Worm (Caenorhabditis elegans) whole organism, young adult: ENCODE results near the gene R02D5.6.

ENCODE experiments used
- B0336.3 ChIP-seq: fragments of 200-800 bp; sonication (Bioruptor generic); IDR thresholded peaks from 2 replicates; pipeline ENCODE4 v1.3.6; 2022; ENCODE audit warnings: missing genetic modification characterization, missing compliant biosample characterization
- D2030.7 ChIP-seq: fragments of 200-800 bp; sonication (Bioruptor generic); IDR thresholded peaks from 2 replicates; pipeline ENCODE4 v1.3.6; 2022; ENCODE audit warnings: missing genetic modification reagents, missing genetic modification characterization, missing compliant biosample characterization
- F37B4.10 ChIP-seq: fragments of 200-800 bp; sonication (Bioruptor generic); IDR thresholded peaks from 2 replicates; pipeline ENCODE4 v1.3.6; 2022; ENCODE audit warnings: missing genetic modification characterization, missing compliant biosample characterization
- F49E8.2 ChIP-seq: sonication (generic microtip); optimal IDR thresholded peaks from 3 replicates; lab custom pipeline; 2017; ENCODE audit warnings: missing genetic modification characterization, mild to moderate bottlenecking, missing compliant biosample characterization, antibody characterized with exemption, moderate library complexity; ENCODE audit not compliant: insufficient read depth
- Y53G8AR.9 ChIP-seq: fragments of 200-800 bp; sonication (Bioruptor generic); conservative IDR thresholded peaks from 2 replicates; pipeline ENCODE4 v1.3.6; 2022; ENCODE audit warnings: missing genetic modification reagents, missing genetic modification characterization, missing compliant biosample characterization
- Y56A3A.18 ChIP-seq: fragments of 200-800 bp; sonication (Bioruptor generic); IDR thresholded peaks from 2 replicates; pipeline ENCODE4 v1.3.6; 2022; ENCODE audit warnings: missing genetic modification reagents, missing genetic modification characterization, missing compliant biosample characterization
- Y79H2A.3 ChIP-seq: fragments of 200-800 bp; sonication (Bioruptor generic); conservative IDR thresholded peaks from 2 replicates; pipeline ENCODE4 v1.3.6; 2022; ENCODE audit warnings: missing genetic modification reagents, missing genetic modification characterization, missing compliant biosample characterization
- ZK185.1 ChIP-seq: sonication (generic microtip); optimal IDR thresholded peaks from 2 replicates; lab custom pipeline; 2016; ENCODE audit warnings: mild to moderate bottlenecking, missing genetic modification characterization, missing compliant biosample characterization; ENCODE audit not compliant: poor library complexity, severe bottlenecking
- aptf-2 ChIP-seq: fragments of 200-800 bp; sonication (Bioruptor generic); conservative IDR thresholded peaks from 2 replicates; pipeline ENCODE4 v1.3.6; 2022; ENCODE audit warnings: missing genetic modification reagents, missing genetic modification characterization, missing compliant biosample characterization
- attf-6 ChIP-seq: fragments of 200-800 bp; sonication (Bioruptor generic); IDR thresholded peaks from 2 replicates; pipeline ENCODE4 v1.3.6; 2022; ENCODE audit warnings: missing genetic modification reagents, missing genetic modification characterization, missing compliant biosample characterization
- bed-1 ChIP-seq: fragments of 200-800 bp; sonication (Bioruptor generic); IDR thresholded peaks from 2 replicates; pipeline ENCODE4 v1.3.6; 2022; ENCODE audit warnings: missing genetic modification reagents, missing genetic modification characterization, missing compliant biosample characterization
- cebp-2 ChIP-seq: fragments of 200-800 bp; sonication (Bioruptor generic); IDR thresholded peaks from 2 replicates; pipeline ENCODE4 v1.3.6; 2022; ENCODE audit warnings: missing genetic modification characterization, missing compliant biosample characterization
- ceh-100 ChIP-seq: fragments of 200-800 bp; sonication (Bioruptor generic); IDR thresholded peaks from 2 replicates; pipeline ENCODE4 v1.3.6; 2022; ENCODE audit warnings: missing genetic modification reagents, missing genetic modification characterization, missing compliant biosample characterization
- chd-7 ChIP-seq: sonication (generic microtip); optimal IDR thresholded peaks from 2 replicates; lab custom pipeline; 2016; ENCODE audit warnings: mild to moderate bottlenecking, missing genetic modification characterization, moderate library complexity, missing compliant biosample characterization
- dox-1 ChIP-seq: fragments of 200-800 bp; sonication (Bioruptor generic); IDR thresholded peaks from 2 replicates; pipeline ENCODE4 v1.3.6; 2022; ENCODE audit warnings: missing genetic modification reagents, missing genetic modification characterization, missing compliant biosample characterization
- efl-1 ChIP-seq: fragments of 150-350 bp; optimal IDR thresholded peaks from 2 replicates; lab custom pipeline; 2014; ENCODE audit warnings: missing biosample characterization, missing genetic modification reagents, missing genetic modification characterization
- egl-44 ChIP-seq: fragments of 200-800 bp; sonication (Bioruptor generic); IDR thresholded peaks from 2 replicates; pipeline ENCODE4 v1.3.6; 2022; ENCODE audit warnings: missing genetic modification reagents, missing genetic modification characterization, missing compliant biosample characterization
- ekl-4 ChIP-seq: fragments of 200-800 bp; sonication (Bioruptor generic); IDR thresholded peaks from 2 replicates; pipeline ENCODE4 v1.3.6; 2022; ENCODE audit warnings: missing genetic modification reagents, missing genetic modification characterization, missing compliant biosample characterization
- him-1 ChIP-seq: sonication (generic microtip); optimal IDR thresholded peaks from 2 replicates; lab custom pipeline; 2016; ENCODE audit warnings: missing genotype, missing genetic modification reagents, missing genetic modification characterization, missing compliant biosample characterization
- hlh-12 ChIP-seq: sonication (generic microtip); optimal IDR thresholded peaks from 2 replicates; lab custom pipeline; 2016; ENCODE audit warnings: missing genetic modification characterization, missing compliant biosample characterization
- hmg-1.2 ChIP-seq: fragments of 200-800 bp; sonication (Bioruptor generic); IDR thresholded peaks from 2 replicates; pipeline ENCODE4 v1.3.6; 2022; ENCODE audit warnings: missing genetic modification reagents, missing genetic modification characterization, missing compliant biosample characterization
- hmg-20 ChIP-seq: fragments of 200-800 bp; sonication (Bioruptor generic); IDR thresholded peaks from 2 replicates; pipeline ENCODE4 v1.3.6; 2022; ENCODE audit warnings: missing genetic modification reagents, missing genetic modification characterization, missing compliant biosample characterization
- hsf-1 ChIP-seq: fragments of 200-800 bp; sonication (Bioruptor generic); IDR thresholded peaks from 2 replicates; pipeline ENCODE4 v1.3.6; 2022; ENCODE audit warnings: missing genetic modification reagents, missing genetic modification characterization, missing compliant biosample characterization
- lin-35 ChIP-seq, 3 experiments: fragments of 150-350 bp in 2 of 3; sonication (generic microtip) in 1 of 3; optimal IDR thresholded peaks; 2 replicates each; lab custom pipeline; 2014 to 2018; ENCODE audit warnings: missing biosample characterization in 3 of 3, missing genetic modification characterization in 3 of 3, missing genetic modification reagents in 3 of 3
- lin-54 ChIP-seq: fragments of 200-800 bp; sonication (Bioruptor generic); optimal IDR thresholded peaks from 2 replicates; lab custom pipeline; 2018; ENCODE audit warnings: mild to moderate bottlenecking, missing genetic modification characterization, missing compliant biosample characterization
- lsl-1 ChIP-seq: fragments of 200-800 bp; sonication (Bioruptor generic); optimal IDR thresholded peaks from 2 replicates; lab custom pipeline; 2018; ENCODE audit warnings: mild to moderate bottlenecking, missing genetic modification characterization, moderate library complexity, missing compliant biosample characterization
- madf-10 ChIP-seq: sonication (generic microtip); optimal IDR thresholded peaks from 2 replicates; lab custom pipeline; 2016; ENCODE audit warnings: mild to moderate bottlenecking, missing genetic modification characterization, missing compliant biosample characterization
- madf-6 ChIP-seq: fragments of 200-800 bp; sonication (Bioruptor generic); IDR thresholded peaks from 2 replicates; pipeline ENCODE4 v1.3.6; 2022; ENCODE audit warnings: missing genetic modification reagents, missing genetic modification characterization, missing compliant biosample characterization
- nfya-2 ChIP-seq: fragments of 200-800 bp; sonication (Bioruptor generic); IDR thresholded peaks from 2 replicates; pipeline ENCODE4 v1.3.6; 2022; ENCODE audit warnings: missing genetic modification reagents, missing genetic modification characterization, missing compliant biosample characterization
- nfyb-1 ChIP-seq: fragments of 200-800 bp; sonication (Bioruptor generic); IDR thresholded peaks from 2 replicates; pipeline ENCODE4 v1.3.6; 2022; ENCODE audit warnings: missing genetic modification reagents, missing genetic modification characterization, missing compliant biosample characterization
- nhr-120 ChIP-seq: fragments of 200-800 bp; sonication (Bioruptor generic); IDR thresholded peaks from 2 replicates; pipeline ENCODE4 v1.3.6; 2022; ENCODE audit warnings: missing genetic modification characterization, missing compliant biosample characterization
- nhr-27 ChIP-seq: fragments of 200-800 bp; sonication (Bioruptor generic); optimal IDR thresholded peaks from 2 replicates; lab custom pipeline; 2018; ENCODE audit warnings: mild to moderate bottlenecking, missing genetic modification characterization, moderate library complexity, missing compliant biosample characterization
- pbrm-1 ChIP-seq: fragments of 200-800 bp; sonication (Bioruptor generic); IDR thresholded peaks from 2 replicates; pipeline ENCODE4 v1.3.6; 2022; ENCODE audit warnings: missing genetic modification reagents, missing genetic modification characterization, missing compliant biosample characterization
- pha-4 ChIP-seq: fragments of 150-350 bp; sonication (generic microtip); optimal IDR thresholded peaks from 2 replicates; lab custom pipeline; 2014; ENCODE audit warnings: missing biosample characterization, missing genetic modification reagents, missing genetic modification characterization
- rcor-1 ChIP-seq: fragments of 200-800 bp; sonication (Bioruptor generic); IDR thresholded peaks from 2 replicates; pipeline ENCODE4 v1.3.6; 2022; ENCODE audit warnings: missing genetic modification reagents, missing genetic modification characterization, missing compliant biosample characterization
- rec-8 ChIP-seq, 2 experiments: sonication (generic microtip); optimal IDR thresholded peaks; 2 replicates each; lab custom pipeline; 2016; ENCODE audit warnings: mild to moderate bottlenecking in 2 of 2, missing genetic modification characterization in 2 of 2, missing genetic modification reagents in 2 of 2, missing genotype in 2 of 2, missing biosample characterization in 1 of 2, missing compliant biosample characterization in 1 of 2, moderate library complexity in 1 of 2
- rpc-1 ChIP-seq, 2 experiments: fragments of 150-350 bp in 1 of 2; sonication (generic microtip) in 1 of 2; optimal IDR thresholded peaks; 2 replicates each; lab custom pipeline; 2014 to 2018; ENCODE audit warnings: missing biosample characterization in 1 of 2, missing genetic modification characterization in 1 of 2, missing genetic modification reagents in 1 of 2, missing genotype in 1 of 2
- snpc-4 ChIP-seq, 5 experiments: fragments of 150-350 bp in 1 of 5; sonication (generic microtip) in 4 of 5; optimal IDR thresholded peaks; 2 replicates each; lab custom pipeline; 2014 to 2018; ENCODE audit warnings: missing genetic modification characterization in 5 of 5, missing biosample characterization in 3 of 5, antibody characterized with exemption in 2 of 5, mild to moderate bottlenecking in 2 of 5, missing compliant biosample characterization in 2 of 5, missing genotype in 2 of 5, moderate library complexity in 2 of 5, missing genetic modification reagents in 1 of 5
- tbp1 ChIP-seq: fragments of 200-800 bp; sonication (Bioruptor generic); optimal IDR thresholded peaks from 2 replicates; lab custom pipeline; 2018; ENCODE audit warnings: mild to moderate bottlenecking, missing genetic modification characterization, missing compliant biosample characterization
- unc-130 ChIP-seq: sonication (generic microtip); optimal IDR thresholded peaks from 2 replicates; lab custom pipeline; 2016; ENCODE audit warnings: missing genetic modification reagents, missing genetic modification characterization, missing compliant biosample characterization
- xnd-1 ChIP-seq: sonication (generic microtip); optimal IDR thresholded peaks from 2 replicates; lab custom pipeline; 2016; ENCODE audit warnings: missing genotype, missing genetic modification reagents, missing genetic modification characterization, missing compliant biosample characterization
- ztf-22 ChIP-seq: fragments of 200-800 bp; sonication (Bioruptor generic); optimal IDR thresholded peaks from 2 replicates; lab custom pipeline; 2018; ENCODE audit warnings: mild to moderate bottlenecking, missing genetic modification characterization, moderate library complexity, missing compliant biosample characterization
- ztf-6 ChIP-seq: fragments of 200-800 bp; sonication (Bioruptor generic); IDR thresholded peaks from 2 replicates; pipeline ENCODE4 v1.3.6; 2022; ENCODE audit warnings: missing genetic modification reagents, missing genetic modification characterization, missing compliant biosample characterization

R02D5.6 gene

DNA sequence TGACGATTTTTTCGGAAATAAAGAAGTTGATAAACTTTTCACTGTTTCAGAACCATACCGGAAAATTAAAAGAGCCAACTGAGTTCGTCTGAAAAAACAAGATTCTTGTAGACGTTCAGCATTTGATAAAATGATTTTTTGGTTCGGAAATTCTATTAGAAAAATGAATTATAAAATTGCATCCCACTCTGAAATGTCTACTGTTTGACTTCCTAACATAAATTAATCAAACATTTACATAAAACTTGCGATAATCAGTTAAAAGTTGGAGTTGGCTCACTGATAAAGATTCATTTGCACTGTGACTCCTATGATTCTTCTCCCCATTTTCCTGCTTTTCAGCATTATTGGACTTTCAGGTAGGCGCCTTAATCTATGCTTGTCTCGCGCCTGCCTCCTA lies 49.0 kb downstream of the R02D5.6 start, which contains the start of gene clec-57:
clec-57 (plus strand) TSS at position 301 of the 400 bp plus-strand sequence.
- no peak for TF ChIP-seq Y79H2A.3 (GFP tag; lab: Robert Waterston, UW)
- no peak for TF ChIP-seq madf-6 (GFP tag; lab: Robert Waterston, UW)
- no peak for TF ChIP-seq pha-4 (tag; lab: Kevin White, UChicago)
- TF ChIP-seq ZK185.1 (tag; lab: Kevin White, UChicago), result no peak
- no peak for TF ChIP-seq hlh-12 (tag; lab: Kevin White, UChicago)
- TF ChIP-seq unc-130 (GFP tag; lab: Kevin White, UChicago), result no peak
- no peak for TF ChIP-seq chd-7
- no peak for TF ChIP-seq rpc-1 (optimal IDR thresholded peaks at IDR 0.05; lab: Kevin White, UChicago)
- TF ChIP-seq rpc-1 (tag; optimal IDR thresholded peaks at IDR 0.05; lab: Kevin White, UChicago), result no peak
- TF ChIP-seq lin-35 (GFP tag; optimal IDR thresholded peaks at IDR 0.05; lab: Kevin White, UChicago), result no peak
- no peak for TF ChIP-seq xnd-1 (tag; lab: Kevin White, UChicago)
- TF ChIP-seq nfya-2 (GFP tag; lab: Robert Waterston, UW), result no peak
- TF ChIP-seq Y56A3A.18 (GFP tag; lab: Robert Waterston, UW), result no peak
- TF ChIP-seq nhr-120 (GFP tag; lab: Robert Waterston, UW), result no peak
- TF ChIP-seq pbrm-1, result no peak
- no peak for TF ChIP-seq cebp-2
- TF ChIP-seq tbp1, result no peak
- TF ChIP-seq lin-54 (GFP tag; lab: Kevin White, UChicago), result no peak

- TF ChIP-seq dox-1 (GFP tag; lab: Robert Waterston, UW) (peak; percentile 88), aptf-2 (GFP tag; lab: Robert Waterston, UW) (peak; percentile 64; the same call in 1 of the 2 replicates), ekl-4 (GFP tag; lab: Robert Waterston, UW) (peak; percentile 37; the same call in 1 of the 2 replicates), ceh-100 (GFP tag; lab: Robert Waterston, UW) (0 out of 2 replicates have a peak, but pooled peaks have one; percentile 42), nhr-27 (no peak), egl-44 (0 out of 2 replicates have a peak, but pooled peaks have one; percentile 29), rcor-1 (GFP tag; lab: Robert Waterston, UW) (peak; percentile 81), tbp1 (peak; percentile 74), F49E8.2 (tag; lab: Kevin White, UChicago) (peak; percentile 65), Y56A3A.18 (GFP tag; lab: Robert Waterston, UW) (peak; percentile 48; the same call in 1 of the 2 replicates), lin-54 (GFP tag; lab: Kevin White, UChicago) (peak; percentile 13), efl-1 (no peak), snpc-4 (GFP tag; optimal IDR thresholded peaks at IDR 0.05; lab: Kevin White, UChicago) (peak; percentile 94), snpc-4 (tag; optimal IDR thresholded peaks at IDR 0.05; lab: Kevin White, UChicago) (peak; percentile 93 to 99 (median 98)), xnd-1 (tag; lab: Kevin White, UChicago) (peak; percentile 21), F37B4.10 (GFP tag; lab: Robert Waterston, UW) (0 out of 2 replicates have a peak, but pooled peaks have one; percentile 73), madf-6 (GFP tag; lab: Robert Waterston, UW) (peak; percentile 83), nhr-120 (GFP tag; lab: Robert Waterston, UW) (no peak), hsf-1 (GFP tag; lab: Robert Waterston, UW) (0 out of 2 replicates have a peak, but pooled peaks have one; percentile 25), ztf-6 (no peak), nfyb-1 (GFP tag; lab: Robert Waterston, UW) (peak; percentile 65), D2030.7 (GFP tag; lab: Robert Waterston, UW) (peak; percentile 75), ztf-22 (GFP tag; lab: Kevin White, UChicago) (no peak), lsl-1 (GFP tag; lab: Kevin White, UChicago) (peak; percentile 59), B0336.3 (peak; percentile 62), Y53G8AR.9 (GFP tag; lab: Robert Waterston, UW) (0 out of 2 replicates have a peak, but pooled peaks have one; percentile 61), Y79H2A.3 (GFP tag; lab: Robert Waterston, UW) (0 out of 2 replicates have a peak, but pooled peaks have one; percentile 42), rec-8 (tag; optimal IDR thresholded peaks at IDR 0.05; lab: Kevin White, UChicago) (no peak), him-1 (tag; lab: Kevin White, UChicago) (peak; percentile 79), bed-1 (GFP tag; lab: Robert Waterston, UW) (no peak), hmg-1.2 (GFP tag; lab: Robert Waterston, UW) (peak; percentile 93), hmg-20 (GFP tag; lab: Robert Waterston, UW) (0 out of 2 replicates have a peak, but pooled peaks have one; percentile 45), madf-10 (peak; percentile 12), attf-6 (GFP tag; lab: Robert Waterston, UW) (peak; percentile 84)
Measured at ce11 chrV:14468196-14468874, 49.6 kb downstream of the R02D5.6 start, which contains the start of gene srz-97. Gene srz-97, minus strand, starts transcription at chrV:14468246.
